Fruit fly (Drosophila melanogaster) whole organism, embryonic: Measurements from ENCODE around the gene CG11674.

Experiments used
- Awh ChIP-seq: fragments of 200-800 bp; sonication (Bioruptor generic); IDR thresholded peaks from 2 replicates; pipeline ENCODE4, ENCODE4 v1.3.6; 2022; ENCODE audit warnings: missing biosample characterization, missing genetic modification characterization
- Bteb2 ChIP-seq: fragments of 200-800 bp; sonication (Bioruptor generic); optimal IDR thresholded peaks from 2 replicates; lab custom pipeline; 2016; ENCODE audit warnings: missing biosample characterization, missing genetic modification characterization
- CG10431 ChIP-seq: fragments of 200-800 bp; sonication (Bioruptor generic); optimal IDR thresholded peaks from 3 replicates; lab custom pipeline; 2018; ENCODE audit warnings: missing biosample characterization, mild to moderate bottlenecking, missing genetic modification characterization
- CG11398 ChIP-seq: fragments of 200-800 bp; sonication (Bioruptor generic); optimal IDR thresholded peaks from 2 replicates; lab custom pipeline; 2016; ENCODE audit warnings: missing biosample characterization, missing genetic modification characterization
- CG11456 ChIP-seq: fragments of 200-800 bp; sonication (Bioruptor generic); IDR thresholded peaks from 3 replicates; pipeline ENCODE4 v1.3.6; 2022; ENCODE audit warnings: missing biosample characterization, missing genetic modification characterization
- CG11560 ChIP-seq: fragments of 200-800 bp; sonication (Bioruptor generic); IDR thresholded peaks from 3 replicates; pipeline ENCODE4 v1.3.6; 2022; ENCODE audit warnings: missing biosample characterization, missing genetic modification characterization
- CG11696 ChIP-seq: fragments of 200-800 bp; sonication (Bioruptor generic); IDR thresholded peaks from 2 replicates; pipeline ENCODE4 v1.3.6; 2022; ENCODE audit warnings: missing biosample characterization, missing genetic modification characterization
- CG13287 ChIP-seq: fragments of 200-800 bp; sonication (Bioruptor generic); IDR thresholded peaks from 2 replicates; pipeline ENCODE4 v1.3.6; 2022; ENCODE audit warnings: missing biosample characterization, missing genetic modification characterization; ENCODE audit not compliant: partially characterized antibody
- CG13894 ChIP-seq: fragments of 200-800 bp; sonication (Bioruptor generic); optimal IDR thresholded peaks from 3 replicates; lab custom pipeline; 2018; ENCODE audit warnings: missing biosample characterization, mild to moderate bottlenecking, missing genetic modification characterization, moderate library complexity
- CG14860 ChIP-seq: fragments of 200-800 bp; sonication (Bioruptor generic); IDR thresholded peaks from 3 replicates; pipeline ENCODE4 v1.3.6; 2022; ENCODE audit warnings: missing biosample characterization, missing genetic modification characterization; ENCODE audit not compliant: partially characterized antibody
- CG15269 ChIP-seq: fragments of 200-800 bp; sonication (Bioruptor generic); optimal IDR thresholded peaks from 2 replicates; lab custom pipeline; 2018; ENCODE audit warnings: missing biosample characterization, mild to moderate bottlenecking, missing genetic modification characterization, moderate library complexity
- CG16815 ChIP-seq: fragments of 200-800 bp; sonication (Bioruptor generic); optimal IDR thresholded peaks from 3 replicates; lab custom pipeline; 2017; ENCODE audit warnings: missing biosample characterization, mild to moderate bottlenecking, missing genetic modification characterization
- CG16863 ChIP-seq: fragments of 200-800 bp; sonication (Bioruptor generic); optimal IDR thresholded peaks from 3 replicates; lab custom pipeline; 2016; ENCODE audit warnings: missing biosample characterization, missing genetic modification characterization
- CG17186 ChIP-seq: fragments of 200-800 bp; sonication (Bioruptor generic); optimal IDR thresholded peaks from 3 replicates; lab custom pipeline; 2017; ENCODE audit warnings: missing biosample characterization, missing genetic modification reagents, missing genetic modification characterization
- CG17568 ChIP-seq: fragments of 200-800 bp; sonication (Bioruptor generic); optimal IDR thresholded peaks from 2 replicates; lab custom pipeline; 2018; ENCODE audit warnings: missing biosample characterization, mild to moderate bottlenecking, missing genetic modification characterization, moderate library complexity
- CG17829 ChIP-seq: fragments of 200-800 bp; optimal IDR thresholded peaks from 2 replicates; lab custom pipeline; 2019; ENCODE audit warnings: missing biosample characterization, mild to moderate bottlenecking, missing genetic modification characterization, moderate library complexity
- CG31441 ChIP-seq: fragments of 200-800 bp; sonication (Bioruptor generic); IDR thresholded peaks from 2 replicates; pipeline ENCODE4 v1.3.6; 2022; ENCODE audit warnings: missing biosample characterization, missing genetic modification characterization
- CG4282 ChIP-seq: fragments of 200-800 bp; sonication (Bioruptor generic); optimal IDR thresholded peaks from 2 replicates; lab custom pipeline; 2016; ENCODE audit warnings: missing biosample characterization, missing genetic modification characterization
- CG7963 ChIP-seq: fragments of 200-800 bp; sonication (Bioruptor generic); IDR thresholded peaks from 3 replicates; pipeline ENCODE4 v1.3.6; 2022; ENCODE audit warnings: missing biosample characterization, missing genetic modification characterization; ENCODE audit not compliant: partially characterized antibody
- CG8089 ChIP-seq: fragments of 200-800 bp; sonication (Bioruptor generic); optimal IDR thresholded peaks from 3 replicates; lab custom pipeline; 2016; ENCODE audit warnings: missing biosample characterization, missing genetic modification characterization
- D19A ChIP-seq: fragments of 200-800 bp; optimal IDR thresholded peaks from 3 replicates; lab custom pipeline; 2019; ENCODE audit warnings: missing biosample characterization, mild to moderate bottlenecking, missing genetic modification characterization, moderate library complexity
- Dp ChIP-seq: fragments of 200-800 bp; sonication (Bioruptor generic); optimal IDR thresholded peaks from 2 replicates; lab custom pipeline; 2018; ENCODE audit warnings: missing biosample characterization, mild to moderate bottlenecking, missing genetic modification characterization, moderate library complexity
- Drgx ChIP-seq: fragments of 200-800 bp; sonication (Bioruptor generic); IDR thresholded peaks from 2 replicates; pipeline ENCODE4 v1.3.6; 2022; ENCODE audit warnings: missing biosample characterization, missing genetic modification characterization
- Gsc ChIP-seq: fragments of 200-800 bp; sonication (Bioruptor generic); IDR thresholded peaks from 2 replicates; pipeline ENCODE4 v1.3.6; 2022; ENCODE audit warnings: missing biosample characterization, missing genetic modification characterization
- Hmr ChIP-seq: fragments of 200-800 bp; sonication (Bioruptor generic); optimal IDR thresholded peaks from 3 replicates; lab custom pipeline; 2017; ENCODE audit warnings: mild to moderate bottlenecking, missing biosample characterization, missing genetic modification reagents, missing genetic modification characterization
- Hr78 ChIP-seq, 2 experiments: fragments of 200-800 bp in 1 of 2; fragments of >200 bp in 1 of 2; sonication (Bioruptor generic) in 1 of 2; optimal IDR thresholded peaks; 2 replicates each; lab custom pipeline; 2017 to 2019; ENCODE audit warnings: missing biosample characterization in 2 of 2, missing genetic modification characterization in 2 of 2, mild to moderate bottlenecking in 1 of 2, moderate library complexity in 1 of 2
- Neu2 ChIP-seq: fragments of 200-800 bp; sonication (Bioruptor generic); optimal IDR thresholded peaks from 3 replicates; lab custom pipeline; 2016; ENCODE audit warnings: missing biosample characterization, missing genetic modification characterization, borderline replicate concordance
- NfI ChIP-seq: fragments of 200-800 bp; sonication (Bioruptor generic); optimal IDR thresholded peaks from 3 replicates; lab custom pipeline; 2018; ENCODE audit warnings: missing biosample characterization, mild to moderate bottlenecking, missing genetic modification characterization, moderate library complexity
- Oaz ChIP-seq: fragments of 200-800 bp; sonication (Bioruptor generic); IDR thresholded peaks from 2 replicates; pipeline ENCODE4 v1.3.6; 2022; ENCODE audit warnings: missing biosample characterization, missing genetic modification characterization
- Sin3A ChIP-seq: fragments of >200 bp; optimal IDR thresholded peaks from 2 replicates; lab custom pipeline; 2018
- Spps ChIP-seq: fragments of 200-800 bp; sonication (Bioruptor generic); optimal IDR thresholded peaks from 2 replicates; lab custom pipeline; 2018; ENCODE audit warnings: missing biosample characterization, mild to moderate bottlenecking, missing genetic modification characterization
- Trl ChIP-seq, 3 experiments: fragments of >200 bp in 2 of 3; fragments of 200-800 bp in 1 of 3; sonication (Bioruptor generic) in 1 of 3; optimal IDR thresholded peaks; 2 replicates in 1 of 3; 3 replicates in 2 of 3; lab custom pipeline; 2016 to 2017; ENCODE audit warnings: missing biosample characterization in 1 of 3, missing genetic modification characterization in 1 of 3
- Usf ChIP-seq: fragments of 200-800 bp; sonication (Bioruptor generic); optimal IDR thresholded peaks from 2 replicates; lab custom pipeline; 2017; ENCODE audit warnings: missing genotype, missing biosample characterization, missing genetic modification characterization
- da ChIP-seq: fragments of 200-800 bp; sonication (Bioruptor generic); optimal IDR thresholded peaks from 2 replicates; lab custom pipeline; 2016; ENCODE audit warnings: missing biosample characterization, missing genetic modification characterization
- ewg ChIP-seq: fragments of 200-800 bp; sonication (Bioruptor generic); optimal IDR thresholded peaks from 3 replicates; lab custom pipeline; 2017; ENCODE audit warnings: mild to moderate bottlenecking, missing biosample characterization, missing genetic modification reagents, missing genetic modification characterization
- gcm2 ChIP-seq: fragments of 200-800 bp; sonication (Bioruptor generic); optimal IDR thresholded peaks from 2 replicates; lab custom pipeline; 2016; ENCODE audit warnings: missing biosample characterization, missing genetic modification characterization
- gfzf ChIP-seq: fragments of 200-800 bp; sonication (Bioruptor generic); optimal IDR thresholded peaks from 2 replicates; lab custom pipeline; 2016; ENCODE audit warnings: missing biosample characterization, mild to moderate bottlenecking, missing genetic modification characterization, moderate library complexity
- ham ChIP-seq: fragments of 200-800 bp; sonication (Bioruptor generic); IDR thresholded peaks from 2 replicates; pipeline ENCODE4 v1.3.6; 2022; ENCODE audit warnings: missing biosample characterization, missing genetic modification characterization
- lab ChIP-seq: fragments of 200-800 bp; sonication (Bioruptor generic); optimal IDR thresholded peaks from 3 replicates; lab custom pipeline; 2017; ENCODE audit warnings: missing biosample characterization, missing genetic modification characterization, mild to moderate bottlenecking, moderate library complexity, missing genetic modification reagents
- mld ChIP-seq: fragments of 200-800 bp; sonication (Bioruptor generic); IDR thresholded peaks from 3 replicates; pipeline ENCODE4 v1.3.6; 2022; ENCODE audit warnings: missing biosample characterization, missing genetic modification characterization; ENCODE audit not compliant: partially characterized antibody
- otp ChIP-seq: fragments of 200-800 bp; sonication (Bioruptor generic); IDR thresholded peaks from 3 replicates; pipeline ENCODE4, ENCODE4 v1.3.6; 2022; ENCODE audit warnings: missing biosample characterization, missing genetic modification characterization
- prd ChIP-seq, 3 experiments: fragments of >200 bp in 2 of 3; fragments of 200-800 bp in 1 of 3; sonication (Bioruptor generic) in 1 of 3; optimal IDR thresholded peaks in 2 of 3; IDR thresholded peaks in 1 of 3; 2 replicates in 2 of 3; 3 replicates in 1 of 3; pipeline versions ENCODE4 v1.3.6 to Lab custom; 2017 to 2022; ENCODE audit warnings: missing biosample characterization in 1 of 3, missing genetic modification characterization in 1 of 3
- stc ChIP-seq: fragments of 200-800 bp; sonication (Bioruptor generic); IDR thresholded peaks from 2 replicates; pipeline ENCODE4 v1.3.6; 2022; ENCODE audit warnings: missing biosample characterization, missing genetic modification characterization
- stwl ChIP-seq: fragments of 200-800 bp; sonication (Bioruptor generic); optimal IDR thresholded peaks from 3 replicates; lab custom pipeline; 2018; ENCODE audit warnings: missing biosample characterization, mild to moderate bottlenecking, missing genetic modification characterization, moderate library complexity
- vfl ChIP-seq: fragments of 200-800 bp; sonication (Bioruptor generic); optimal IDR thresholded peaks from 2 replicates; lab custom pipeline; 2016; ENCODE audit warnings: missing biosample characterization, missing genetic modification characterization

CG11674 gene

dm6 chrX:14214505-14215449 is 10.9 kb downstream of the CG11674 start (continued):
- TF ChIP-seq D19A (tag; lab: Kevin White, UChicago) (peak; percentile 30), otp (GFP tag; lab: Robert Waterston, UW) (no peak), CG17568 (no peak), CG10431 (no peak), CG13287 (GFP tag; lab: Robert Waterston, UW) (no peak), Hmr (peak; percentile 70), Awh (GFP tag; lab: Robert Waterston, UW) (no peak), Oaz (GFP tag; lab: Robert Waterston, UW) (no peak), Sin3A (lab: Kevin White, UChicago) (no peak), prd (optimal IDR thresholded peaks at IDR 0.05; lab: Kevin White, UChicago) (no peak), prd (GFP tag; IDR thresholded peaks at IDR 0.05; lab: Robert Waterston, UW) (peak; percentile 63; the same call in 2 of the 3 replicates), CG4282 (GFP tag; lab: Kevin White, UChicago) (no peak), ham (GFP tag; lab: Robert Waterston, UW) (no peak), Dp (GFP tag; lab: Kevin White, UChicago) (no peak), gfzf (GFP tag; lab: Kevin White, UChicago) (no peak), NfI (GFP tag; lab: Kevin White, UChicago) (peak; percentile 12), Gsc (GFP tag; lab: Robert Waterston, UW) (no peak), CG11456 (GFP tag; lab: Robert Waterston, UW) (no peak), da (no peak), CG11398 (GFP tag; lab: Kevin White, UChicago) (no peak), CG7963 (GFP tag; lab: Robert Waterston, UW) (no peak), CG31441 (GFP tag; lab: Robert Waterston, UW) (peak; percentile 32; the same call in 1 of the 2 replicates), stwl (no peak), Drgx (GFP tag; lab: Robert Waterston, UW) (peak; percentile 86), Hr78 (GFP tag; optimal IDR thresholded peaks at IDR 0.05; lab: Kevin White, UChicago) (no peak), CG8089 (GFP tag; lab: Kevin White, UChicago) (no peak), Usf (GFP tag; lab: Kevin White, UChicago) (no peak), CG11696 (peak; percentile 72), CG16815 (no peak), CG14860 (GFP tag; lab: Robert Waterston, UW) (no peak), CG17186 (no peak), stc (GFP tag; lab: Robert Waterston, UW) (0 out of 2 replicates have a peak, but pooled peaks have one; percentile 31), lab (GFP tag; lab: Kevin White, UChicago) (peak; percentile 72), Trl (optimal IDR thresholded peaks at IDR 0.05; lab: Kevin White, UChicago) (no peak), Trl (GFP tag; optimal IDR thresholded peaks at IDR 0.05; lab: Kevin White, UChicago) (no peak), gcm2 (GFP tag; lab: Kevin White, UChicago) (no peak), CG16863 (GFP tag; lab: Kevin White, UChicago) (no peak), CG17829 (peak; percentile 17), CG11560 (tag; lab: Robert Waterston, UW) (peak; percentile 26; the same call in 1 of the 3 replicates), Neu2 (no peak), CG15269 (tag; lab: Kevin White, UChicago) (peak; percentile 62), vfl (GFP tag; lab: Kevin White, UChicago) (no peak), ewg (GFP tag; lab: Kevin White, UChicago) (peak; percentile 14), mld (GFP tag; lab: Robert Waterston, UW) (no peak), Bteb2 (GFP tag; lab: Kevin White, UChicago) (no peak), CG13894 (tag; lab: Kevin White, UChicago) (peak; percentile 24), Spps (no peak)
